Worm (Caenorhabditis elegans) whole organism, L2 larva: Measurements from ENCODE around the gene srt-28.

Source experiments
- C34F6.9 ChIP-seq: fragments of 150-350 bp; optimal IDR thresholded peaks from 2 replicates; lab custom pipeline; 2014; ENCODE audit warnings: missing biosample characterization, missing genetic modification characterization
- F13H6.1 ChIP-seq: sonication (generic microtip); optimal IDR thresholded peaks from 2 replicates; lab custom pipeline; 2016; ENCODE audit warnings: missing genetic modification characterization, missing compliant biosample characterization
- Y55F3AM.14 ChIP-seq: fragments of 200-800 bp; sonication (Bioruptor generic); optimal IDR thresholded peaks from 2 replicates; lab custom pipeline; 2018; ENCODE audit warnings: mild to moderate bottlenecking, missing genetic modification characterization, missing compliant biosample characterization
- ZK546.5 ChIP-seq: sonication (generic microtip); optimal IDR thresholded peaks from 2 replicates; lab custom pipeline; 2017; ENCODE audit warnings: missing biosample characterization, missing genetic modification characterization
- alr-1 ChIP-seq: fragments of 150-350 bp; optimal IDR thresholded peaks from 2 replicates; lab custom pipeline; 2014; ENCODE audit warnings: missing biosample characterization, missing genetic modification characterization
- aly-2 ChIP-seq: fragments of 150-350 bp; optimal IDR thresholded peaks from 2 replicates; lab custom pipeline; 2014; ENCODE audit warnings: missing biosample characterization, missing genetic modification characterization
- ama-1 ChIP-seq: fragments of 150-350 bp; optimal IDR thresholded peaks from 2 replicates; lab custom pipeline; 2018; ENCODE audit warnings: inconsistent platforms
- blmp-1 ChIP-seq: sonication (generic microtip); optimal IDR thresholded peaks from 2 replicates; lab custom pipeline; 2017; ENCODE audit warnings: missing genetic modification characterization, mild to moderate bottlenecking, missing compliant biosample characterization, antibody characterized with exemption, moderate library complexity; ENCODE audit not compliant: insufficient read depth
- ceh-16 ChIP-seq: fragments of 150-350 bp; optimal IDR thresholded peaks from 2 replicates; lab custom pipeline; 2014; ENCODE audit warnings: missing biosample characterization, missing genetic modification characterization
- crh-2 ChIP-seq: sonication (generic microtip); optimal IDR thresholded peaks from 2 replicates; lab custom pipeline; 2017; ENCODE audit warnings: missing biosample characterization, missing genetic modification characterization
- dmd-4 ChIP-seq: sonication (generic microtip); optimal IDR thresholded peaks from 2 replicates; lab custom pipeline; 2017; ENCODE audit warnings: missing biosample characterization, missing genetic modification characterization
- egl-27 ChIP-seq: sonication (generic microtip); optimal IDR thresholded peaks from 3 replicates; lab custom pipeline; 2017; ENCODE audit warnings: missing biosample characterization, missing genetic modification reagents, missing genetic modification characterization
- elt-1 ChIP-seq: fragments of 150-350 bp; optimal IDR thresholded peaks from 2 replicates; lab custom pipeline; 2014; ENCODE audit warnings: missing biosample characterization, missing genetic modification characterization
- elt-3 ChIP-seq: sonication (generic microtip); optimal IDR thresholded peaks from 2 replicates; lab custom pipeline; 2017; ENCODE audit warnings: missing biosample characterization, missing genetic modification characterization
- fos-1 ChIP-seq: fragments of 150-350 bp; optimal IDR thresholded peaks from 2 replicates; lab custom pipeline; 2014; ENCODE audit warnings: missing biosample characterization, missing genetic modification characterization
- gmeb-1 ChIP-seq: fragments of 150-350 bp; optimal IDR thresholded peaks from 2 replicates; lab custom pipeline; 2014; ENCODE audit warnings: missing biosample characterization, missing genetic modification characterization
- lin-11 ChIP-seq: fragments of 150-350 bp; sonication (generic microtip); optimal IDR thresholded peaks from 2 replicates; lab custom pipeline; 2014; ENCODE audit warnings: missing biosample characterization, missing genetic modification characterization, inconsistent platforms, mixed read lengths
- lin-13 ChIP-seq: fragments of 150-350 bp; optimal IDR thresholded peaks from 2 replicates; lab custom pipeline; 2014; ENCODE audit warnings: missing biosample characterization, missing genetic modification reagents, missing genetic modification characterization
- lin-39 ChIP-seq: fragments of 150-350 bp; optimal IDR thresholded peaks from 2 replicates; lab custom pipeline; 2014; ENCODE audit warnings: missing biosample characterization, missing genetic modification reagents, missing genetic modification characterization
- lsy-2 ChIP-seq, 2 experiments: fragments of 150-350 bp in 1 of 2; sonication (generic microtip) in 1 of 2; optimal IDR thresholded peaks; 2 replicates each; lab custom pipeline; 2014 to 2017; ENCODE audit warnings: missing biosample characterization in 2 of 2, missing genetic modification characterization in 2 of 2
- mab-5 ChIP-seq: fragments of 150-350 bp; optimal IDR thresholded peaks from 2 replicates; lab custom pipeline; 2014; ENCODE audit warnings: missing biosample characterization, missing genetic modification characterization
- mbf-1 ChIP-seq: sonication (generic microtip); optimal IDR thresholded peaks from 2 replicates; lab custom pipeline; 2017; ENCODE audit warnings: missing biosample characterization, missing genetic modification characterization
- mdl-1 ChIP-seq, 2 experiments: fragments of 150-350 bp in 1 of 2; sonication (generic microtip) in 1 of 2; optimal IDR thresholded peaks; 2 replicates each; lab custom pipeline; 2017; ENCODE audit warnings: missing biosample characterization in 2 of 2, missing genetic modification characterization in 2 of 2
- nhr-10 ChIP-seq: sonication (generic microtip); optimal IDR thresholded peaks from 2 replicates; lab custom pipeline; 2017; ENCODE audit warnings: missing biosample characterization, missing genetic modification characterization
- nhr-129 ChIP-seq: fragments of 150-350 bp; optimal IDR thresholded peaks from 2 replicates; lab custom pipeline; 2014; ENCODE audit warnings: missing biosample characterization, missing genetic modification characterization
- nhr-23 ChIP-seq: fragments of 150-350 bp; optimal IDR thresholded peaks from 2 replicates; lab custom pipeline; 2014; ENCODE audit warnings: missing biosample characterization, missing genetic modification reagents, missing genetic modification characterization
- nhr-237 ChIP-seq: fragments of 150-350 bp; optimal IDR thresholded peaks from 2 replicates; lab custom pipeline; 2014; ENCODE audit warnings: missing biosample characterization, missing genetic modification characterization
- nhr-25 ChIP-seq: fragments of 150-350 bp; sonication (generic microtip); optimal IDR thresholded peaks from 3 replicates; lab custom pipeline; 2014; ENCODE audit warnings: missing biosample characterization, missing genetic modification characterization
- nhr-6 ChIP-seq: fragments of 150-350 bp; optimal IDR thresholded peaks from 2 replicates; lab custom pipeline; 2014; ENCODE audit warnings: missing biosample characterization, missing genetic modification characterization
- nhr-77 ChIP-seq: fragments of 150-350 bp; optimal IDR thresholded peaks from 2 replicates; lab custom pipeline; 2014; ENCODE audit warnings: missing biosample characterization, missing genetic modification characterization
- peb-1 ChIP-seq: fragments of 150-350 bp; optimal IDR thresholded peaks from 2 replicates; lab custom pipeline; 2014; ENCODE audit warnings: missing biosample characterization, missing genetic modification characterization
- skn-1 ChIP-seq: sonication (generic microtip); optimal IDR thresholded peaks from 2 replicates; lab custom pipeline; 2017; ENCODE audit warnings: missing biosample characterization, missing genetic modification characterization
- sma-9 ChIP-seq, 2 experiments: fragments of 150-350 bp in 1 of 2; sonication (generic microtip) in 1 of 2; optimal IDR thresholded peaks; 2 replicates each; lab custom pipeline; 2014 to 2016; ENCODE audit warnings: missing genetic modification characterization in 2 of 2, mild to moderate bottlenecking in 1 of 2, missing biosample characterization in 1 of 2, missing compliant biosample characterization in 1 of 2, missing genetic modification reagents in 1 of 2, moderate library complexity in 1 of 2
- snpc-4 ChIP-seq: fragments of 150-350 bp; optimal IDR thresholded peaks from 2 replicates; lab custom pipeline; 2014; ENCODE audit warnings: missing biosample characterization, missing genetic modification characterization
- unc-39 ChIP-seq: fragments of 150-350 bp; optimal IDR thresholded peaks from 2 replicates; lab custom pipeline; 2014; ENCODE audit warnings: missing biosample characterization, missing genetic modification characterization
- unc-55 ChIP-seq: fragments of 150-350 bp; sonication (generic microtip); optimal IDR thresholded peaks from 3 replicates; lab custom pipeline; 2014; ENCODE audit warnings: missing biosample characterization, missing genetic modification reagents, missing genetic modification characterization
- unc-62 ChIP-seq: fragments of 150-350 bp; optimal IDR thresholded peaks from 2 replicates; lab custom pipeline; 2014; ENCODE audit warnings: missing biosample characterization, missing genetic modification reagents, missing genetic modification characterization
- zag-1 ChIP-seq: fragments of 150-350 bp; optimal IDR thresholded peaks from 2 replicates; lab custom pipeline; 2014; ENCODE audit warnings: missing biosample characterization, missing genetic modification characterization
- ztf-1 ChIP-seq: fragments of 200-800 bp; sonication (Bioruptor generic); conservative IDR thresholded peaks from 2 replicates; pipeline ENCODE4 v1.3.6; 2022; ENCODE audit warnings: missing genetic modification characterization, missing compliant biosample characterization
- ztf-11 ChIP-seq: sonication (generic microtip); optimal IDR thresholded peaks from 2 replicates; lab custom pipeline; 2017; ENCODE audit warnings: missing biosample characterization, missing genetic modification characterization

srt-28 gene

ce11 chrV:2703299-2703698 lies 10.1 kb downstream of the srt-28 start:
- TF ChIP-seq unc-55 (GFP tag; lab: Kevin White, UChicago) (no peak), unc-62 (GFP tag; lab: Kevin White, UChicago) (no peak), lin-11 (tag; lab: Kevin White, UChicago) (no peak), skn-1 (tag; lab: Kevin White, UChicago) (no peak), peb-1 (tag; lab: Kevin White, UChicago) (no peak), lin-13 (GFP tag; lab: Kevin White, UChicago) (no peak), nhr-23 (no peak), snpc-4 (tag; lab: Kevin White, UChicago) (no peak), nhr-129 (no peak), lin-39 (tag; lab: Kevin White, UChicago) (no peak)

DNA sequence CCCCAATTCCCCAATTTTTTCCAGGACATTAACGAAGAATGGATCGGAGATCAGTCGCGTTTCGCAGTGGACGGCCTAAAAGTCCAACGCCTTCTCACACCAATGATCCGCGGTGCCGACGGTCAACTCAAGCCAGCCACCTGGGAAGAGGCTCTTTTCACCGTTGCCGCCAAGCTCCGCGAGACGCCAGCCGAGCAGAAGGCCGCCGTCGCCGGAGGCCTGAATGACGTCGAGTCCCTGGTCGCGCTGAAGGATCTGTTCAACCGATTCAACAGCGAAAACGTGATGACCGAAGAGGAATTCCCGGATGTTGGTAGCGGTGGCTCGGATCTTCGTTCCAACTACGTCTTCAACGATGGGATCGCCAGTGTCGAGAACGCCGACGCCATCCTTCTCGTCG lies 10.5 kb downstream of the srt-28 start:
- no peak for TF ChIP-seq nhr-25 (tag; lab: Kevin White, UChicago)
- no peak for TF ChIP-seq nhr-10 (tag; lab: Kevin White, UChicago)
- no peak for TF ChIP-seq ama-1 (lab: Kevin White, UChicago)
- no peak for TF ChIP-seq nhr-237
- no peak for TF ChIP-seq nhr-77 (tag; lab: Kevin White, UChicago)
- TF ChIP-seq nhr-129, result no peak
- TF ChIP-seq gmeb-1 (tag; lab: Kevin White, UChicago), result no peak
- no peak for TF ChIP-seq ceh-16
- no peak for TF ChIP-seq unc-39 (tag; lab: Kevin White, UChicago)
- no peak for TF ChIP-seq mdl-1 (tag; optimal IDR thresholded peaks at IDR 0.05; lab: Kevin White, UChicago)
- TF ChIP-seq nhr-6, result no peak
- no peak for TF ChIP-seq mbf-1
- TF ChIP-seq, all 48 proteins: peak for 0

DNA sequence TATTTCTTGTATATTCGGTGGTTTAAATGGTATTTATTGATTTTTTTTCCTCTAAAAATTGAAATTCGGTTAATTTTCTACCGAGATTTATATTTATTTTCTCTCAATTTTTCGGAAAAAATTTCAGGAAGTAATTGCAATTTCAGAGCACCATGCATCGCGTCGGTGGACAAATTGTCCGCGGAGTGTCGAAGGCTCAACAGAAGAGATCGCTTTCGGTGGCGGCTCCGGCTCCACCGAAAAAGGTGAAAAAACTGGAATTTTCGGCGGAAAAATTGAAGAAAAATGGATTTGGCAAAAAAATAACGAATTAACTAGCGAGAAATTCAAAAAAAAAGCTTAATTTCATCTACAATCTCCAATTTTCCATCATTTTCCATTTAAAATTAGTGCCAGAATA lies 14.6 kb downstream of the srt-28 start, which contains the start of gene nuo-5:
TSS of gene nuo-5 (plus strand) at position 147 of the 400 bp plus-strand sequence.
- TF ChIP-seq Y55F3AM.14 (GFP tag; lab: Kevin White, UChicago), result no peak

DNA sequence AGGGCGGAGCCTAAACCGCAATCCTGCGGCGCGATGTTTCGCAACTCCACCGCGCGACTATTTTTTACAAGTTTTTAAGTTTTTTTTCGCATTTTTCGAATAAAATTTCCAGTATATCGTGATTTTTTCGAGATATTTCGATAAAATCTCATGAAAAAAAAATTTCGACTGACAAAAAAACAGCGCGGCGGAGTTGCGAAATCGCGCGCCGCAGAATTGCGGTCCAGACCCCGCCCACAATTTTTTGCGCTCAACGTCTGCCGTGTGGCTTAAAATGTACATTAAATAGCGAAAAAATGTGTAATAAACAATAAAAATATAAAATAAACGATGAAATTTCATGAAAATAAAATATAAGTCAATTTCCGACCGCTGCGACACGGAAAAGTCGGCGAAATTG lies 15.7 kb downstream of the srt-28 start:
- peak; percentile 19 for TF ChIP-seq unc-55 (GFP tag; lab: Kevin White, UChicago)
- no peak for TF ChIP-seq mdl-1 (tag; optimal IDR thresholded peaks at IDR 0.05; lab: Kevin White, UChicago)
- peak in 1 of 2 experiments; percentile 2 for TF ChIP-seq lsy-2 (tag; optimal IDR thresholded peaks at IDR 0.05; lab: Kevin White, UChicago)

DNA sequence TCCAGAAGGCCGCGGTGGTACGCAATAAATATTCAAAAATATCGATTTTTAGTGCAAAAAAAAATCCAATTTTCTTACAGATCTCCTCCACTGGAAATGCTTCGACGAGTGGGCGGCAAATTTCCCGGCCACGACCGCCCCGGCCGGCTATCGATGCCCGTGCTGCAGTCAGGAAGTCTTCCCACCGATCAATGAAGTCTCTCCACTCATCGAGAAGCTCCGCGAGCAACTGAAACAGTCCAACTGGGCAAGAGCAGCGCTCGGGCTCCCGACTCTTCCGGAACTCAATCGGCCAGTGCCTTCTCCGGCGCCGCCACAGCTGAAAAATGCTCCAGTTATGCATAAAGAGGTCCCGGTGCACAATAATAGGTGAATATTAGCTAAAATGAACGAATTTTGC lies 17.5 kb downstream of the srt-28 start, which contains the start of gene Y45G12B.3:
TSS of gene Y45G12B.3 (minus strand) at position 320 of the 400 bp plus-strand sequence.
- TF ChIP-seq lin-11 (tag; lab: Kevin White, UChicago) (no peak), skn-1 (tag; lab: Kevin White, UChicago) (no peak)

ce11 chrV:2694389-2694788 lies 19.0 kb downstream of the srt-28 start, which contains the start of gene Y45G12B.2:
TSS of gene Y45G12B.2 (plus strand) at chrV:2694771.
- TF ChIP-seq alr-1 (tag; lab: Kevin White, UChicago) (no peak), lsy-2 (tag; optimal IDR thresholded peaks at IDR 0.05; lab: Kevin White, UChicago) (peak; percentile 98 to 99), lin-39 (tag; lab: Kevin White, UChicago) (no peak), egl-27 (tag; lab: Kevin White, UChicago) (no peak), nhr-77 (tag; lab: Kevin White, UChicago) (no peak), dmd-4 (no peak), F13H6.1 (tag; lab: Kevin White, UChicago) (peak; percentile 47), fos-1 (tag; lab: Kevin White, UChicago) (peak; percentile 24), skn-1 (tag; lab: Kevin White, UChicago) (peak; percentile 22), unc-62 (GFP tag; lab: Kevin White, UChicago) (no peak), nhr-129 (peak; percentile 72), ZK546.5 (no peak), elt-1 (no peak), ztf-11 (tag; lab: Kevin White, UChicago) (no peak), ztf-1 (GFP tag; lab: Robert Waterston, UW) (no peak), mab-5 (tag; lab: Kevin White, UChicago) (peak; percentile 20), crh-2 (tag; lab: Kevin White, UChicago) (peak; percentile 96), nhr-25 (tag; lab: Kevin White, UChicago) (peak; percentile 51), unc-39 (tag; lab: Kevin White, UChicago) (no peak), ama-1 (lab: Kevin White, UChicago) (no peak), nhr-10 (tag; lab: Kevin White, UChicago) (no peak), gmeb-1 (tag; lab: Kevin White, UChicago) (peak; percentile 71), mbf-1 (no peak), C34F6.9 (tag; lab: Kevin White, UChicago) (peak; percentile 69), nhr-6 (no peak), elt-3 (tag; lab: Kevin White, UChicago) (no peak), ceh-16 (no peak), peb-1 (tag; lab: Kevin White, UChicago) (no peak), Y55F3AM.14 (GFP tag; lab: Kevin White, UChicago) (no peak), lin-13 (GFP tag; lab: Kevin White, UChicago) (peak; percentile 44), zag-1 (no peak), lin-11 (tag; lab: Kevin White, UChicago) (peak; percentile 56), sma-9 (GFP tag; optimal IDR thresholded peaks at IDR 0.05; lab: Kevin White, UChicago) (no peak), sma-9 (tag; optimal IDR thresholded peaks at IDR 0.05; lab: Kevin White, UChicago) (no peak), aly-2 (no peak), blmp-1 (tag; lab: Kevin White, UChicago) (no peak)
